Worm (Caenorhabditis elegans) whole organism, late embryonic: ENCODE results near the gene F20D6.1.

Source experiments
- F13H6.1 ChIP-seq: sonication (generic microtip); optimal IDR thresholded peaks from 2 replicates; lab custom pipeline; 2016; ENCODE audit warnings: missing genetic modification characterization, missing compliant biosample characterization
- T23F11.4 ChIP-seq: fragments of 200-800 bp; sonication (Bioruptor generic); optimal IDR thresholded peaks from 2 replicates; lab custom pipeline; 2018; ENCODE audit warnings: mild to moderate bottlenecking, missing genetic modification characterization, missing compliant biosample characterization
- ama-1 ChIP-seq: fragments of 150-350 bp; optimal IDR thresholded peaks from 2 replicates; lab custom pipeline; 2014
- ceh-14 ChIP-seq: sonication (generic microtip); optimal IDR thresholded peaks from 2 replicates; lab custom pipeline; 2016; ENCODE audit warnings: missing genotype, missing genetic modification characterization, missing compliant biosample characterization
- ceh-18 ChIP-seq: sonication (generic microtip); optimal IDR thresholded peaks from 2 replicates; lab custom pipeline; 2016; ENCODE audit warnings: missing genetic modification characterization, missing compliant biosample characterization
- ceh-2 ChIP-seq: sonication (generic microtip); optimal IDR thresholded peaks from 2 replicates; lab custom pipeline; 2016; ENCODE audit warnings: missing genotype, missing genetic modification characterization, missing compliant biosample characterization
- ceh-30 ChIP-seq: fragments of 150-350 bp; optimal IDR thresholded peaks from 2 replicates; lab custom pipeline; 2014; ENCODE audit warnings: missing biosample characterization, missing genetic modification characterization
- ceh-31 ChIP-seq: sonication (generic microtip); optimal IDR thresholded peaks from 2 replicates; lab custom pipeline; 2016; ENCODE audit warnings: missing genetic modification characterization, missing compliant biosample characterization
- ceh-45 ChIP-seq: fragments of 200-800 bp; sonication (Bioruptor generic); IDR thresholded peaks from 2 replicates; pipeline ENCODE4 v1.3.6; 2022; ENCODE audit warnings: missing genetic modification reagents, missing genetic modification characterization, missing compliant biosample characterization
- ceh-48 ChIP-seq: sonication (generic microtip); optimal IDR thresholded peaks from 2 replicates; lab custom pipeline; 2016; ENCODE audit warnings: missing genetic modification characterization, inconsistent platforms, missing compliant biosample characterization
- ceh-9 ChIP-seq: sonication (generic microtip); optimal IDR thresholded peaks from 2 replicates; lab custom pipeline; 2016; ENCODE audit warnings: mild to moderate bottlenecking, missing genetic modification characterization, inconsistent platforms, missing compliant biosample characterization
- dmd-4 ChIP-seq: sonication (generic microtip); optimal IDR thresholded peaks from 2 replicates; lab custom pipeline; 2016; ENCODE audit warnings: borderline replicate concordance, missing genetic modification characterization, missing compliant biosample characterization
- elt-2 ChIP-seq: sonication (generic microtip); optimal IDR thresholded peaks from 2 replicates; lab custom pipeline; 2016; ENCODE audit warnings: missing genetic modification reagents, missing genetic modification characterization, missing compliant biosample characterization
- eyg-1 ChIP-seq: sonication (generic microtip); optimal IDR thresholded peaks from 2 replicates; lab custom pipeline; 2016; ENCODE audit warnings: missing genotype, missing genetic modification characterization, missing compliant biosample characterization
- fkh-6 ChIP-seq: sonication (generic microtip); optimal IDR thresholded peaks from 2 replicates; lab custom pipeline; 2016; ENCODE audit warnings: missing genetic modification characterization, missing compliant biosample characterization
- hlh-13 ChIP-seq: fragments of 200-800 bp; sonication (Bioruptor generic); optimal IDR thresholded peaks from 2 replicates; lab custom pipeline; 2018; ENCODE audit warnings: mild to moderate bottlenecking, missing genetic modification characterization, missing compliant biosample characterization
- hlh-15 ChIP-seq: sonication (generic microtip); optimal IDR thresholded peaks from 2 replicates; lab custom pipeline; 2016; ENCODE audit warnings: missing genetic modification characterization, missing compliant biosample characterization
- hlh-8 ChIP-seq: sonication (generic microtip); optimal IDR thresholded peaks from 2 replicates; lab custom pipeline; 2016; ENCODE audit warnings: missing genotype, missing genetic modification characterization, missing compliant biosample characterization
- madf-2 ChIP-seq: sonication (generic microtip); optimal IDR thresholded peaks from 2 replicates; lab custom pipeline; 2017; ENCODE audit warnings: missing genetic modification characterization, missing compliant biosample characterization
- mec-3 ChIP-seq: sonication (generic microtip); optimal IDR thresholded peaks from 2 replicates; lab custom pipeline; 2016; ENCODE audit warnings: borderline replicate concordance, missing genetic modification characterization, missing compliant biosample characterization
- nfya-1 ChIP-seq: sonication (generic microtip); optimal IDR thresholded peaks from 2 replicates; lab custom pipeline; 2017; ENCODE audit warnings: missing genetic modification characterization, mild to moderate bottlenecking, missing compliant biosample characterization, antibody characterized with exemption, moderate library complexity
- nhr-11 ChIP-seq: fragments of 150-350 bp; optimal IDR thresholded peaks from 2 replicates; lab custom pipeline; 2014; ENCODE audit warnings: missing biosample characterization, missing genetic modification characterization
- pat-9 ChIP-seq: fragments of 200-800 bp; sonication (Bioruptor generic); optimal IDR thresholded peaks from 2 replicates; lab custom pipeline; 2018; ENCODE audit warnings: mild to moderate bottlenecking, missing genetic modification characterization, moderate library complexity, missing compliant biosample characterization
- pax-1 ChIP-seq: fragments of 150-350 bp; optimal IDR thresholded peaks from 2 replicates; lab custom pipeline; 2014; ENCODE audit warnings: missing biosample characterization, missing genetic modification characterization
- pha-2 ChIP-seq: sonication (generic microtip); optimal IDR thresholded peaks from 2 replicates; lab custom pipeline; 2017; ENCODE audit warnings: mild to moderate bottlenecking, missing genetic modification characterization, missing compliant biosample characterization
- pha-4 ChIP-seq: fragments of 150-350 bp; optimal IDR thresholded peaks from 2 replicates; lab custom pipeline; 2018; ENCODE audit warnings: missing biosample characterization, missing genetic modification reagents, missing genetic modification characterization
- ref-2 ChIP-seq: sonication (generic microtip); optimal IDR thresholded peaks from 2 replicates; lab custom pipeline; 2016; ENCODE audit warnings: missing genetic modification characterization, missing compliant biosample characterization
- sox-2 ChIP-seq: fragments of 200-800 bp; sonication (Bioruptor generic); IDR thresholded peaks from 2 replicates; pipeline ENCODE4 v1.3.6; 2022; ENCODE audit warnings: missing genetic modification reagents, missing genetic modification characterization, missing compliant biosample characterization
- sox-4 ChIP-seq: sonication (generic microtip); optimal IDR thresholded peaks from 2 replicates; lab custom pipeline; 2017; ENCODE audit warnings: mild to moderate bottlenecking, missing genetic modification characterization, inconsistent platforms, missing compliant biosample characterization
- ttx-3 ChIP-seq: sonication (generic microtip); optimal IDR thresholded peaks from 2 replicates; lab custom pipeline; 2016; ENCODE audit warnings: missing genetic modification reagents, missing genetic modification characterization, missing compliant biosample characterization
- unc-3 ChIP-seq, 2 experiments: fragments of 200-800 bp in 1 of 2; sonication (Bioruptor generic) in 1 of 2; sonication (generic microtip) in 1 of 2; conservative IDR thresholded peaks in 1 of 2; optimal IDR thresholded peaks in 1 of 2; 2 replicates each; pipeline versions ENCODE4 v1.3.6 to Lab custom; 2016 to 2022; ENCODE audit warnings: missing compliant biosample characterization in 2 of 2, missing genetic modification characterization in 2 of 2, missing genetic modification reagents in 1 of 2
- unc-42 ChIP-seq: sonication (generic microtip); optimal IDR thresholded peaks from 2 replicates; lab custom pipeline; 2016; ENCODE audit warnings: missing genotype, missing genetic modification characterization, missing compliant biosample characterization
- unc-55 ChIP-seq: sonication (generic microtip); optimal IDR thresholded peaks from 2 replicates; lab custom pipeline; 2017; ENCODE audit warnings: missing biosample characterization, missing genetic modification reagents, missing genetic modification characterization
- unc-86 ChIP-seq: sonication (generic microtip); optimal IDR thresholded peaks from 2 replicates; lab custom pipeline; 2016; ENCODE audit warnings: missing genetic modification characterization, missing compliant biosample characterization
- ztf-16 ChIP-seq: sonication (generic microtip); optimal IDR thresholded peaks from 2 replicates; lab custom pipeline; 2017; ENCODE audit warnings: missing genetic modification characterization, missing compliant biosample characterization

F20D6.1 gene

DNA sequence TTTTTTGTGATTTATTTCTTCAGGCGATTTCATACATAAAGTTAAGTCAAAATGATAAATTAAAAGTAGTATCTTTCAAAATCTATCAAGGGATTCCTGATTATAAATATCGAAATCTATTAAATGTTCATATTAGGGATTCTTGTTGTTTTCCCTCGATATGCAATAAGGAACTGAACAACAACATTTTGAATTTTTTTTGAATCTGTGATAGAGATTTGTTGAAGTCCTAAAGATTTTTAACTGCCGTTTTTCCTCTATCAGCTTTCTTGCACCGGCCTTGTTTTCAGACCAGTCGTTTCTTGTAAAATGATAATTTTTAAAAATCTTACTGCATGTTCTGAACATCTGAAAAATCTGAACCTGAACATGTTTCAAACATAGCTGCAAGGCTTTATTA is 34.8 kb upstream of the F20D6.1 start:
- TF ChIP-seq nfya-1 (tag; lab: Kevin White, UChicago), result no peak
- TF ChIP-seq sox-4, result no peak
- TF ChIP-seq ceh-30 (tag; lab: Kevin White, UChicago), result no peak
- TF ChIP-seq ama-1, result no peak
- TF ChIP-seq hlh-8, result no peak
- TF ChIP-seq dmd-4, result no peak
- no peak for TF ChIP-seq hlh-13 (GFP tag; lab: Kevin White, UChicago)
- TF ChIP-seq pax-1 (tag; lab: Kevin White, UChicago), result no peak
- no peak for TF ChIP-seq madf-2
- no peak for TF ChIP-seq pat-9 (tag; lab: Kevin White, UChicago)
- no peak for TF ChIP-seq hlh-15 (tag; lab: Kevin White, UChicago)
- no peak for TF ChIP-seq unc-55 (GFP tag; lab: Kevin White, UChicago)
- TF ChIP-seq F13H6.1, result no peak
- TF ChIP-seq ceh-45 (GFP tag; lab: Robert Waterston, UW), result no peak
- TF ChIP-seq ceh-9 (tag; lab: Kevin White, UChicago), result no peak
- TF ChIP-seq elt-2 (tag; lab: Kevin White, UChicago), result no peak

DNA sequence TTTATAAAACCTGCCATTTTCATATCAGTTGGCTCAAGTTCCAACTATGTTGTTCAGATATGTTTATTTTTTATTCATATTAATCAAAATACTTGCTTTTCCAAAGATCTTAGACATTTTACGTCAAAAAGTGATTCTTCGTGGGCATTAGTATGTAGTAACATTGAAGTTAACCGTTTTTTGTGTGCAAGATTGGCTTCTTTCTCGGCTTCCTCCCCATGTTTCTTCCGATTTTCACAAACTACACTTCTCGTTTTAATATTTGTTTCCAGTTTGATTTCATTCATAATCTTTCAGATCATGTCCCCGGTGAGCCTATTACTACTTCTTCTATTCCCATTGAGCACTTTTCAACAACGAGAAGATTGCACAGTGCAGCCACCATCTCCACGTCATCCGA is 33.1 kb upstream of the F20D6.1 start, which contains the start of gene sul-2:
Gene sul-2 (plus strand): TSS at position 301 of the 400 bp plus-strand sequence.
- TF ChIP-seq sox-2 (no peak), ceh-48 (tag; lab: Kevin White, UChicago) (no peak), fkh-6 (tag; lab: Kevin White, UChicago) (no peak), unc-86 (no peak), pha-4 (tag; lab: Kevin White, UChicago) (no peak), hlh-15 (tag; lab: Kevin White, UChicago) (no peak), unc-3 (GFP tag; conservative IDR thresholded peaks at IDR 0.05; lab: Robert Waterston, UW) (no peak), unc-3 (tag; optimal IDR thresholded peaks at IDR 0.05; lab: Kevin White, UChicago) (no peak), pha-2 (tag; lab: Kevin White, UChicago) (no peak), ztf-16 (tag; lab: Kevin White, UChicago) (no peak), dmd-4 (no peak), ceh-18 (no peak)

DNA sequence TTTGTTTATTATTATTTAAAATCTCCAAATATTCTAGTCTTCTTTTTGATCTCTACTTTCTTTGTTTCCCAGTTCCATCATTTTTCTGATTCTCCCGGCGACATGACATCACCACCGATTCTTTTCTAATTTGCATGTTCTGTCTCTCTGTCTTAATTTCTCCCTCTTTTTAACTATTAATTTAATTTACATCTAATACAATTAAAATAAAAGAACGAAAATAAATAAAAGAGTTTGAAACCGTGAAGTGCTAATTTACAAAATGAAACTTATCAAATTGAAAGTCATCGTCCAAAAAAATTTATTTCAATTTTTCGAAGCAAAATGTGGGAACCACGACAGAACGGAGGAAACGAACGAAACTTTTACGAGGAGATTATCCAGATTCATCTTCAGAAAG is 30.9 kb upstream of the F20D6.1 start, which contains the start of gene F20D6.6:
Gene F20D6.6 (plus strand): TSS at position 301 of the 400 bp plus-strand sequence.
- TF ChIP-seq ceh-2 (tag; lab: Kevin White, UChicago), result no peak
- no peak for TF ChIP-seq unc-42 (tag; lab: Kevin White, UChicago)
- no peak for TF ChIP-seq T23F11.4 (GFP tag; lab: Kevin White, UChicago)
- no peak for TF ChIP-seq eyg-1 (tag; lab: Kevin White, UChicago)
- TF ChIP-seq ttx-3 (tag; lab: Kevin White, UChicago), result no peak
- TF ChIP-seq fkh-6 (tag; lab: Kevin White, UChicago), result no peak
- no peak for TF ChIP-seq F13H6.1
- no peak for TF ChIP-seq ceh-31
- TF ChIP-seq ceh-14 (tag; lab: Kevin White, UChicago), result no peak
- TF ChIP-seq ref-2 (tag; lab: Kevin White, UChicago), result no peak
- TF ChIP-seq nhr-11 (tag; lab: Kevin White, UChicago), result no peak

DNA sequence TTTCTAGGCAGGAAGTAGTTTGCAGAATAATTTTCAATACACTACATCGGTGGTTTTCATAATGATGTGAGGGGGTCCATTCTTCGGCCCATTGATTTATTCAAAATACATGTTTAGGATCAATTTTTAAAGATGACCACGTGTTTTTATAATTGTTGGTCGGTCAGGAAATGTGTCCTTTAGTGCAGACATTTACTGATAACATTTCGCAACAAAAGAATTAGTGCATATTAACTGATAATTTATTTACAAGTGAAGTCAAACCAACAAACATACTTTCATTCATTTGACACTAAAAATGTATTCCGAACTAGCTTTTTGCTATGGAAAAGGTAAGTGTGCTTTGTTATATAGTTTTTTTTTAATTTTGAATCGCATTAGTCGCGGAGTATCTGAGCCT is 28.8 kb upstream of the F20D6.1 start, which contains the start of gene F20D6.5:
Gene F20D6.5 (plus strand): TSS at position 259 of the 400 bp plus-strand sequence.
- TF ChIP-seq sox-2, result no peak
- TF ChIP-seq ref-2 (tag; lab: Kevin White, UChicago), result no peak
- no peak for TF ChIP-seq ceh-45 (GFP tag; lab: Robert Waterston, UW)
- TF ChIP-seq eyg-1 (tag; lab: Kevin White, UChicago), result no peak
- no peak for TF ChIP-seq pax-1 (tag; lab: Kevin White, UChicago)
- no peak for TF ChIP-seq dmd-4
- TF ChIP-seq elt-2 (tag; lab: Kevin White, UChicago), result peak; percentile 28
- TF ChIP-seq mec-3, result no peak
- TF ChIP-seq, all 69 proteins: peak for 1
